Worm (Caenorhabditis elegans) whole organism, L3 larva: ENCODE results near the gene acox-3.

Source experiments
- ama-1 ChIP-seq: fragments of 150-350 bp; optimal IDR thresholded peaks from 2 replicates; lab custom pipeline; 2018
- mdl-1 ChIP-seq: fragments of 150-350 bp; optimal IDR thresholded peaks from 2 replicates; lab custom pipeline; 2014; ENCODE audit warnings: missing biosample characterization, missing genetic modification characterization
- nhr-43 ChIP-seq: sonication (generic microtip); optimal IDR thresholded peaks from 2 replicates; lab custom pipeline; 2016; ENCODE audit warnings: mild to moderate bottlenecking, missing genetic modification characterization, missing compliant biosample characterization; ENCODE audit not compliant: poor library complexity, severe bottlenecking
- nhr-77 ChIP-seq: fragments of 150-350 bp; optimal IDR thresholded peaks from 2 replicates; lab custom pipeline; 2014; ENCODE audit warnings: missing biosample characterization, missing genetic modification characterization
- ztf-11 ChIP-seq: fragments of 150-350 bp; optimal IDR thresholded peaks from 2 replicates; lab custom pipeline; 2014; ENCODE audit warnings: missing biosample characterization, missing genetic modification characterization
- ztf-4 ChIP-seq: fragments of 150-350 bp; optimal IDR thresholded peaks from 2 replicates; lab custom pipeline; 2014; ENCODE audit warnings: missing biosample characterization, missing genetic modification characterization

DNA sequence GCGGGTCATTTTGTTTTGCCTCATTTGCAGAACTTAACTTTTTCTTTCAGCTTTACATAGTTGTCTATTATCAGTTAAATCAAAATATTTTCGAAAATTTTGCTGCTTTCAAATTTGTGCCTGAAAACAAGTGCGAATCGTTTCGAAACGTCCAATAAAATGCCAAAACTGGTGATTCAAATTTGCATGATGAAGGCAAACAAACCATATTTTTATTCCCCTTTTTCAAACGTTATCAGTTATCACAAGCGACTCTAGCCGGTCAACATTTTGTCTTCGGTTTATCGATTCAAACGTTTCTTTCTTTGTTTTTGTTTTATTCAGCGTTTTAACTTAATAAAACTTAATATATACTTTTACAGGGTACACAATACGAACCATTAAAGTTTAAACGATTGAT, 37.7 kb downstream of the acox-3 start, which contains the start of the genes ugt-24 and C49A9.6:
- TF ChIP-seq nhr-77 (tag; lab: Kevin White, UChicago) (no peak), mdl-1 (tag; lab: Kevin White, UChicago) (no peak), ama-1 (no peak), ztf-11 (tag; lab: Kevin White, UChicago) (no peak), ztf-4 (no peak), nhr-43 (tag; lab: Kevin White, UChicago) (no peak)
